Fruit fly (Drosophila melanogaster) S2 (cell line): Measurements from ENCODE around the gene Or13a.

Experiments used
- CG8478 ChIP-seq: fragments of >200 bp; optimal IDR thresholded peaks from 2 replicates; lab custom pipeline; 2018
- CTCF ChIP-seq, 2 experiments: fragments of >200 bp; optimal IDR thresholded peaks; 2 replicates each; lab custom pipeline; 2018

dm6 chrX:15940105-15940955 is 33.9 kb upstream of the Or13a start, which contains the start of gene Stim:
- no peak for TF ChIP-seq CG8478 (lab: Kevin White, UChicago)
- no peak for TF ChIP-seq CTCF (optimal IDR thresholded peaks at IDR 0.05; lab: Kevin White, UChicago)
